Worm (Caenorhabditis elegans) whole organism, L3 larva: ENCODE data around the gene irld-25.

Experiments
- elt-3 ChIP-seq, 3 experiments: fragments of 150-350 bp in 1 of 3; sonication (generic microtip) in 2 of 3; optimal IDR thresholded peaks; 2 replicates in 2 of 3; 4 replicates in 1 of 3; lab custom pipeline; 2014 to 2017; ENCODE audit warnings: missing biosample characterization in 3 of 3, missing genetic modification characterization in 3 of 3
- jun-1 ChIP-seq: fragments of 150-350 bp; optimal IDR thresholded peaks from 2 replicates; lab custom pipeline; 2014; ENCODE audit warnings: missing biosample characterization, missing genetic modification reagents, missing genetic modification characterization
- pqm-1 ChIP-seq: fragments of 150-350 bp; optimal IDR thresholded peaks from 2 replicates; lab custom pipeline; 2017; ENCODE audit warnings: missing biosample characterization, missing genetic modification characterization, inconsistent platforms

DNA sequence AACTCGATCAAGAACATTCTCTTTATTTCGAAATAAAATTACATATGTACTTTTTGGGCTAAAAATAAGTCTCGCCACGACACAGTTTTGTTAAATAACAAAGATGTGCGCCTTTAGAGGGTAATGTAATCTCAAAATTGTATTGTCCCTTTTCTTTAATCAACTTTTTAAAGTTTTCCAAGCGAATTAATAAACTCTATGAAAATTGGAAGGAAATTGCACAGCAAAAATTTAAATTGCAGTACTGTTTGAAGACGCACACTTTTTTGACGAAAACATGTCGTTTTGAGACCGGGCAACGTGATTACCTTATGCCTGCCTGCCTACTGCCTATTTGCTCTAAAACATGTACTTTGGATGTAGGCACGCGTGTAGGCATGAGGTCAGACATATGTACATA is 29.5 kb upstream of the irld-25 start:
- no peak for TF ChIP-seq elt-3 (tag; optimal IDR thresholded peaks at IDR 0.05; lab: Kevin White, UChicago)
- no peak for TF ChIP-seq pqm-1 (tag; lab: Kevin White, UChicago)
- TF ChIP-seq jun-1 (tag; lab: Kevin White, UChicago): no peak
